Worm (Caenorhabditis elegans): Measurements from ENCODE around the gene ech-8.

ech-8 gene

ce11 chrIV:10262882-10263281 is 23.9 kb upstream of the ech-8 start:
- TF ChIP-seq snpc-1.2 (GFP tag; IDR thresholded peaks at IDR 0.05) (peak; percentile 59; the same call in 1 of the 2 replicates), D1046.2 (GFP tag; IDR thresholded peaks at IDR 0.05) (0 out of 2 replicates have a peak, but pooled peaks have one; percentile 30), lim-7 (GFP tag; IDR thresholded peaks at IDR 0.05) (peak; percentile 66; the same call in 1 of the 2 replicates), madf-5 (GFP tag; IDR thresholded peaks at IDR 0.05) (peak in 1 of 2 experiments; percentile 85; a peak in 2 of 4 replicates), F26F4.8 (GFP tag; conservative IDR thresholded peaks at IDR 0.05) (0 out of 2 replicates have a peak, but pooled peaks have one; percentile 54), ZK337.2 (GFP tag; IDR thresholded peaks at IDR 0.05) (0 out of 2 replicates have a peak, but pooled peaks have one; percentile 17), nhr-42 (GFP tag; IDR thresholded peaks at IDR 0.05) (0 out of 2 replicates have a peak, but pooled peaks have one; percentile 9), set-16 (GFP tag; IDR thresholded peaks at IDR 0.05) (peak; percentile 75)

ce11 chrIV:10261061-10261460 is 22.1 kb upstream of the ech-8 start:
- TF ChIP-seq nhr-102 (tag; optimal IDR thresholded peaks at IDR 0.05): no peak
- TF ChIP-seq madf-9 (GFP tag; conservative IDR thresholded peaks at IDR 0.05): no peak
- peak; percentile 18 for TF ChIP-seq mxl-3 (GFP tag; optimal IDR thresholded peaks at IDR 0.05)
- TF ChIP-seq nhr-28 (tag; optimal IDR thresholded peaks at IDR 0.05): peak; percentile 22
- no peak for TF ChIP-seq zfp-2 (tag; optimal IDR thresholded peaks at IDR 0.05)
- no peak for TF ChIP-seq jun-1 (tag; optimal IDR thresholded peaks at IDR 0.05)
- peak; percentile 38 for TF ChIP-seq nhr-48 (tag; optimal IDR thresholded peaks at IDR 0.05)
- peak; percentile 29 for TF ChIP-seq hlh-11 (tag; optimal IDR thresholded peaks at IDR 0.05)
- TF ChIP-seq hmg-1.1 (GFP tag; IDR thresholded peaks at IDR 0.05): no peak
- TF ChIP-seq gei-8 (GFP tag; optimal IDR thresholded peaks at IDR 0.05): no peak
- TF ChIP-seq T20F7.1 (GFP tag; optimal IDR thresholded peaks at IDR 0.05): no peak

ce11 chrIV:10259557-10259956 is 20.6 kb upstream of the ech-8 start, which contains the start of gene F01G10.9:
F01G10.9 (minus strand) TSS chrIV:10259657.
- no peak for TF ChIP-seq F44E2.7 (GFP tag; IDR thresholded peaks at IDR 0.05)
- no peak for TF ChIP-seq hlh-30 (tag; optimal IDR thresholded peaks at IDR 0.05; ENCODE audit: insufficient read depth)
- TF ChIP-seq vab-7 (GFP tag; IDR thresholded peaks at IDR 0.05): no peak
- TF ChIP-seq ztf-11 (tag; optimal IDR thresholded peaks at IDR 0.05): no peak
- TF ChIP-seq Y48G9A.11 (GFP tag; IDR thresholded peaks at IDR 0.05): no peak
- no peak for TF ChIP-seq F10B5.3 (tag; optimal IDR thresholded peaks at IDR 0.05)
- TF ChIP-seq fos-1 (tag; optimal IDR thresholded peaks at IDR 0.05): no peak
- TF ChIP-seq nhr-76 (tag; optimal IDR thresholded peaks at IDR 0.05): no peak
- no peak for TF ChIP-seq nhr-11 (tag; optimal IDR thresholded peaks at IDR 0.05)
- no peak for TF ChIP-seq daf-16 (GFP tag; optimal IDR thresholded peaks at IDR 0.05)
- TF ChIP-seq daf-16 (tag; optimal IDR thresholded peaks at IDR 0.05): no peak
- TF ChIP-seq pha-4 (GFP tag; IDR thresholded peaks at IDR 0.05): no peak
- no peak for TF ChIP-seq pha-4 (tag; optimal IDR thresholded peaks at IDR 0.05)

ce11 chrIV:10252886-10253639 is 14.1 kb upstream of the ech-8 start:
- TF ChIP-seq T26A8.4 (GFP tag; IDR thresholded peaks at IDR 0.05) (0 out of 2 replicates have a peak, but pooled peaks have one; percentile 17), dve-1 (tag; optimal IDR thresholded peaks at IDR 0.05; ENCODE audit: insufficient read depth) (peak; percentile 39), Y105C5A.15 (GFP tag; IDR thresholded peaks at IDR 0.05) (no peak), daf-16 (GFP tag; optimal IDR thresholded peaks at IDR 0.05) (no peak), daf-16 (tag; optimal IDR thresholded peaks at IDR 0.05) (peak; percentile 23), lin-38 (GFP tag; IDR thresholded peaks at IDR 0.05) (no peak), pqm-1 (tag; optimal IDR thresholded peaks at IDR 0.05) (peak; percentile 9), dmd-6 (GFP tag; IDR thresholded peaks at IDR 0.05) (peak; percentile 45), unc-62 (GFP tag; optimal IDR thresholded peaks at IDR 0.05 in 1 of 2) (peak in 1 of 2 experiments; percentile 43), unc-62 (tag; optimal IDR thresholded peaks at IDR 0.05) (no peak)
